Worm (Caenorhabditis elegans) whole organism, L4/young adult: ENCODE results near the gene Y37A1A.4.

Experiments
- W03F9.2 ChIP-seq: fragments of 150-350 bp; optimal IDR thresholded peaks from 2 replicates; lab custom pipeline; 2014; ENCODE audit warnings: missing biosample characterization, missing genetic modification characterization
- him-1 ChIP-seq: sonication (generic microtip); optimal IDR thresholded peaks from 2 replicates; lab custom pipeline; 2016; ENCODE audit warnings: missing genotype, missing genetic modification reagents, missing genetic modification characterization, missing compliant biosample characterization

ce11 chrIV:13888164-13888518 lies 46.0 kb upstream of the Y37A1A.4 start:
- TF ChIP-seq W03F9.2 (tag; lab: Kevin White, UChicago) (no peak), him-1 (tag; lab: Kevin White, UChicago) (no peak)
